Worm (Caenorhabditis elegans) whole organism, L2 larva: ENCODE measurements around the gene col-185.

Source experiments
- R02D3.7 ChIP-seq: fragments of 150-350 bp; optimal IDR thresholded peaks from 2 replicates; lab custom pipeline; 2014; ENCODE audit warnings: missing biosample characterization, missing genetic modification characterization
- ZK546.5 ChIP-seq: sonication (generic microtip); optimal IDR thresholded peaks from 2 replicates; lab custom pipeline; 2017; ENCODE audit warnings: missing biosample characterization, missing genetic modification characterization
- alr-1 ChIP-seq: fragments of 150-350 bp; optimal IDR thresholded peaks from 2 replicates; lab custom pipeline; 2014; ENCODE audit warnings: missing biosample characterization, missing genetic modification characterization
- aly-2 ChIP-seq: fragments of 150-350 bp; optimal IDR thresholded peaks from 2 replicates; lab custom pipeline; 2014; ENCODE audit warnings: missing biosample characterization, missing genetic modification characterization
- ama-1 ChIP-seq: fragments of 150-350 bp; optimal IDR thresholded peaks from 2 replicates; lab custom pipeline; 2018; ENCODE audit warnings: inconsistent platforms
- ceh-16 ChIP-seq: fragments of 150-350 bp; optimal IDR thresholded peaks from 2 replicates; lab custom pipeline; 2014; ENCODE audit warnings: missing biosample characterization, missing genetic modification characterization
- crh-2 ChIP-seq: sonication (generic microtip); optimal IDR thresholded peaks from 2 replicates; lab custom pipeline; 2017; ENCODE audit warnings: missing biosample characterization, missing genetic modification characterization
- egl-27 ChIP-seq: sonication (generic microtip); optimal IDR thresholded peaks from 3 replicates; lab custom pipeline; 2017; ENCODE audit warnings: missing biosample characterization, missing genetic modification reagents, missing genetic modification characterization
- elt-1 ChIP-seq: fragments of 150-350 bp; optimal IDR thresholded peaks from 2 replicates; lab custom pipeline; 2014; ENCODE audit warnings: missing biosample characterization, missing genetic modification characterization
- fos-1 ChIP-seq: fragments of 150-350 bp; optimal IDR thresholded peaks from 2 replicates; lab custom pipeline; 2014; ENCODE audit warnings: missing biosample characterization, missing genetic modification characterization
- lin-13 ChIP-seq: fragments of 150-350 bp; optimal IDR thresholded peaks from 2 replicates; lab custom pipeline; 2014; ENCODE audit warnings: missing biosample characterization, missing genetic modification reagents, missing genetic modification characterization
- lin-39 ChIP-seq: fragments of 150-350 bp; optimal IDR thresholded peaks from 2 replicates; lab custom pipeline; 2014; ENCODE audit warnings: missing biosample characterization, missing genetic modification reagents, missing genetic modification characterization
- lsy-2 ChIP-seq, 2 experiments: fragments of 150-350 bp in 1 of 2; sonication (generic microtip) in 1 of 2; optimal IDR thresholded peaks; 2 replicates each; lab custom pipeline; 2014 to 2017; ENCODE audit warnings: missing biosample characterization in 2 of 2, missing genetic modification characterization in 2 of 2
- mbf-1 ChIP-seq: sonication (generic microtip); optimal IDR thresholded peaks from 2 replicates; lab custom pipeline; 2017; ENCODE audit warnings: missing biosample characterization, missing genetic modification characterization
- nhr-11 ChIP-seq: fragments of 150-350 bp; optimal IDR thresholded peaks from 2 replicates; lab custom pipeline; 2014; ENCODE audit warnings: missing biosample characterization, missing genetic modification characterization
- nhr-12 ChIP-seq: fragments of 150-350 bp; optimal IDR thresholded peaks from 2 replicates; lab custom pipeline; 2014; ENCODE audit warnings: missing biosample characterization, missing genetic modification characterization
- nhr-129 ChIP-seq: fragments of 150-350 bp; optimal IDR thresholded peaks from 2 replicates; lab custom pipeline; 2014; ENCODE audit warnings: missing biosample characterization, missing genetic modification characterization
- nhr-21 ChIP-seq: fragments of 150-350 bp; optimal IDR thresholded peaks from 2 replicates; lab custom pipeline; 2014; ENCODE audit warnings: missing biosample characterization, missing genetic modification characterization
- nhr-23 ChIP-seq: fragments of 150-350 bp; optimal IDR thresholded peaks from 2 replicates; lab custom pipeline; 2014; ENCODE audit warnings: missing biosample characterization, missing genetic modification reagents, missing genetic modification characterization
- peb-1 ChIP-seq: fragments of 150-350 bp; optimal IDR thresholded peaks from 2 replicates; lab custom pipeline; 2014; ENCODE audit warnings: missing biosample characterization, missing genetic modification characterization
- sem-4 ChIP-seq: fragments of 150-350 bp; optimal IDR thresholded peaks from 2 replicates; lab custom pipeline; 2014; ENCODE audit warnings: missing biosample characterization, missing genetic modification reagents, missing genetic modification characterization
- sma-3 ChIP-seq: sonication (generic microtip); optimal IDR thresholded peaks from 2 replicates; lab custom pipeline; 2016; ENCODE audit warnings: missing genetic modification reagents, missing genetic modification characterization, missing compliant biosample characterization
- sma-9 ChIP-seq, 2 experiments: fragments of 150-350 bp in 1 of 2; sonication (generic microtip) in 1 of 2; optimal IDR thresholded peaks; 2 replicates each; lab custom pipeline; 2014 to 2016; ENCODE audit warnings: missing genetic modification characterization in 2 of 2, mild to moderate bottlenecking in 1 of 2, missing biosample characterization in 1 of 2, missing compliant biosample characterization in 1 of 2, missing genetic modification reagents in 1 of 2, moderate library complexity in 1 of 2
- snpc-4 ChIP-seq: fragments of 150-350 bp; optimal IDR thresholded peaks from 2 replicates; lab custom pipeline; 2014; ENCODE audit warnings: missing biosample characterization, missing genetic modification characterization
- unc-55 ChIP-seq: fragments of 150-350 bp; sonication (generic microtip); optimal IDR thresholded peaks from 3 replicates; lab custom pipeline; 2014; ENCODE audit warnings: missing biosample characterization, missing genetic modification reagents, missing genetic modification characterization
- unc-62 ChIP-seq: fragments of 150-350 bp; optimal IDR thresholded peaks from 2 replicates; lab custom pipeline; 2014; ENCODE audit warnings: missing biosample characterization, missing genetic modification reagents, missing genetic modification characterization
- zag-1 ChIP-seq: fragments of 150-350 bp; optimal IDR thresholded peaks from 2 replicates; lab custom pipeline; 2014; ENCODE audit warnings: missing biosample characterization, missing genetic modification characterization
- ztf-1 ChIP-seq: fragments of 200-800 bp; sonication (Bioruptor generic); conservative IDR thresholded peaks from 2 replicates; pipeline ENCODE4 v1.3.6; 2022; ENCODE audit warnings: missing genetic modification characterization, missing compliant biosample characterization
- ztf-11 ChIP-seq: sonication (generic microtip); optimal IDR thresholded peaks from 2 replicates; lab custom pipeline; 2017; ENCODE audit warnings: missing biosample characterization, missing genetic modification characterization
- ztf-4 ChIP-seq: fragments of 150-350 bp; optimal IDR thresholded peaks from 2 replicates; lab custom pipeline; 2014; ENCODE audit warnings: missing biosample characterization, missing genetic modification characterization

Gene col-185

ce11 chrX:13484813-13485212 is 26.1 kb downstream of the col-185 start, which contains the start of gene srd-51:
Gene srd-51 (minus strand): TSS chrX:13484913.
- TF ChIP-seq egl-27 (tag; lab: Kevin White, UChicago) (no peak), sma-9 (GFP tag; optimal IDR thresholded peaks at IDR 0.05; lab: Kevin White, UChicago) (no peak), sma-9 (tag; optimal IDR thresholded peaks at IDR 0.05; lab: Kevin White, UChicago) (no peak), nhr-129 (tag; lab: Kevin White, UChicago) (no peak)

- TF ChIP-seq lin-13 (GFP tag; lab: Kevin White, UChicago) (no peak), ceh-16 (tag; lab: Kevin White, UChicago) (no peak), R02D3.7 (tag; lab: Kevin White, UChicago) (no peak), zag-1 (tag; lab: Kevin White, UChicago) (no peak), sem-4 (no peak), aly-2 (tag; lab: Kevin White, UChicago) (no peak), lsy-2 (tag; optimal IDR thresholded peaks at IDR 0.05; lab: Kevin White, UChicago) (no peak), egl-27 (tag; lab: Kevin White, UChicago) (no peak), ztf-1 (no peak), ztf-11 (tag; lab: Kevin White, UChicago) (no peak), alr-1 (tag; lab: Kevin White, UChicago) (no peak), sma-3 (GFP tag; lab: Kevin White, UChicago) (no peak), ztf-4 (tag; lab: Kevin White, UChicago) (no peak), nhr-12 (tag; lab: Kevin White, UChicago) (no peak), nhr-23 (tag; lab: Kevin White, UChicago) (no peak), mbf-1 (tag; lab: Kevin White, UChicago) (no peak), nhr-21 (no peak), crh-2 (tag; lab: Kevin White, UChicago) (no peak)
These were observed 29.2 kb downstream of the col-185 start, which contains the start of gene srd-50 for ce11 chrX:13481704-13482103. Gene srd-50 (minus strand): TSS chrX:13481804.

ce11 chrX:13477356-13477755 is 33.5 kb downstream of the col-185 start, which contains the start of gene efn-3:
Gene efn-3 (minus strand): TSS chrX:13477456.
- no peak for TF ChIP-seq unc-62 (GFP tag; lab: Kevin White, UChicago)
- TF ChIP-seq peb-1 (tag; lab: Kevin White, UChicago) = no peak
- no peak for TF ChIP-seq ZK546.5
- no peak for TF ChIP-seq egl-27 (tag; lab: Kevin White, UChicago)
- TF ChIP-seq lsy-2 (tag; optimal IDR thresholded peaks at IDR 0.05; lab: Kevin White, UChicago) = no peak
- TF ChIP-seq nhr-11 (tag; lab: Kevin White, UChicago) = no peak
- TF ChIP-seq ztf-4 (tag; lab: Kevin White, UChicago) = no peak
- TF ChIP-seq nhr-129 (tag; lab: Kevin White, UChicago) = no peak
- no peak for TF ChIP-seq alr-1 (tag; lab: Kevin White, UChicago)
- TF ChIP-seq nhr-12 (tag; lab: Kevin White, UChicago) = no peak
- TF ChIP-seq aly-2 (tag; lab: Kevin White, UChicago) = no peak
- no peak for TF ChIP-seq crh-2 (tag; lab: Kevin White, UChicago)
- no peak for TF ChIP-seq elt-1 (tag; lab: Kevin White, UChicago)
- no peak for TF ChIP-seq mbf-1 (tag; lab: Kevin White, UChicago)
- no peak for TF ChIP-seq lin-39 (tag; lab: Kevin White, UChicago)
- TF ChIP-seq, all 48 proteins: peak for 0

- TF ChIP-seq unc-55 (GFP tag; lab: Kevin White, UChicago) = peak; percentile 39
- no peak for TF ChIP-seq ama-1 (lab: Kevin White, UChicago)
- TF ChIP-seq snpc-4 = no peak
These were observed 39.0 kb downstream of the col-185 start, which contains the start of gene tre-4 for ce11 chrX:13471855-13472254. Gene tre-4 (plus strand): TSS chrX:13472155.

- peak; percentile 23 for TF ChIP-seq sma-3 (GFP tag; lab: Kevin White, UChicago)
- TF ChIP-seq elt-1 (tag; lab: Kevin White, UChicago) = no peak
- peak; percentile 0 for TF ChIP-seq fos-1 (tag; lab: Kevin White, UChicago)
These were observed 40.8 kb downstream of the col-185 start for ce11 chrX:13469907-13470647.
